Worm (Caenorhabditis elegans) whole organism, L4 larva: ENCODE results near the gene vab-23.

ENCODE experiments used
- F26F4.8 ChIP-seq: fragments of 200-800 bp; sonication (Bioruptor generic); conservative IDR thresholded peaks from 2 replicates; pipeline ENCODE4 v1.3.6; 2022; ENCODE audit warnings: missing genetic modification characterization, missing compliant biosample characterization
- F49E8.2 ChIP-seq: sonication (generic microtip); optimal IDR thresholded peaks from 2 replicates; lab custom pipeline; 2016; ENCODE audit warnings: missing compliant biosample characterization, mild to moderate bottlenecking, missing genetic modification characterization, borderline replicate concordance
- R02D3.7 ChIP-seq: fragments of 150-350 bp; sonication (generic microtip); optimal IDR thresholded peaks from 3 replicates; lab custom pipeline; 2014; ENCODE audit warnings: missing biosample characterization, missing genetic modification characterization
- T20F7.1 ChIP-seq: fragments of 200-800 bp; sonication (Bioruptor generic); optimal IDR thresholded peaks from 2 replicates; lab custom pipeline; 2018; ENCODE audit warnings: mild to moderate bottlenecking, missing genetic modification characterization, missing compliant biosample characterization
- Y75B8A.6 ChIP-seq: fragments of 200-800 bp; sonication (Bioruptor generic); IDR thresholded peaks from 2 replicates; pipeline ENCODE4 v1.3.6; 2022; ENCODE audit warnings: missing genetic modification reagents, missing genetic modification characterization, missing compliant biosample characterization
- ZK337.2 ChIP-seq: fragments of 200-800 bp; sonication (Bioruptor generic); IDR thresholded peaks from 2 replicates; pipeline ENCODE4 v1.3.6; 2022; ENCODE audit warnings: missing genetic modification reagents, missing genetic modification characterization, missing compliant biosample characterization
- aha-1 ChIP-seq: fragments of 150-350 bp; peaks from one replicate; lab custom pipeline; 2014; ENCODE audit warnings: missing biosample characterization, missing genetic modification characterization
- ama-1 ChIP-seq: fragments of 150-350 bp; optimal IDR thresholded peaks from 2 replicates; lab custom pipeline; 2014; ENCODE audit warnings: inconsistent platforms, mixed read lengths
- attf-4 ChIP-seq: sonication (generic microtip); optimal IDR thresholded peaks from 3 replicates; lab custom pipeline; 2017; ENCODE audit warnings: missing biosample characterization, missing genetic modification characterization
- ceh-20 ChIP-seq: fragments of 200-800 bp; sonication (Bioruptor generic); IDR thresholded peaks from 2 replicates; pipeline ENCODE4 v1.3.6; 2022; ENCODE audit warnings: missing genetic modification reagents, missing genetic modification characterization, missing compliant biosample characterization
- ceh-62 ChIP-seq: sonication (generic microtip); optimal IDR thresholded peaks from 2 replicates; lab custom pipeline; 2017; ENCODE audit warnings: missing biosample characterization, missing genetic modification characterization
- ctbp-1 ChIP-seq: fragments of 200-800 bp; sonication (Bioruptor generic); IDR thresholded peaks from 2 replicates; pipeline ENCODE4 v1.3.6; 2022; ENCODE audit warnings: missing genetic modification reagents, missing genetic modification characterization, missing compliant biosample characterization
- dmd-6 ChIP-seq: fragments of 200-800 bp; sonication (Bioruptor generic); IDR thresholded peaks from 2 replicates; pipeline ENCODE4 v1.3.6; 2022; ENCODE audit warnings: missing genetic modification reagents, missing genetic modification characterization, missing compliant biosample characterization
- dmd-9 ChIP-seq: fragments of 200-800 bp; sonication (Bioruptor generic); IDR thresholded peaks from 2 replicates; pipeline ENCODE4 v1.3.6; 2022; ENCODE audit warnings: missing genetic modification reagents, missing genetic modification characterization, missing compliant biosample characterization
- dpl-1 ChIP-seq: fragments of 150-350 bp; optimal IDR thresholded peaks from 2 replicates; lab custom pipeline; 2014; ENCODE audit warnings: missing biosample characterization, missing genetic modification reagents, missing genetic modification characterization
- egl-27 ChIP-seq: sonication (generic microtip); optimal IDR thresholded peaks from 3 replicates; lab custom pipeline; 2017; ENCODE audit warnings: missing biosample characterization, missing genetic modification reagents, missing genetic modification characterization
- egl-43 ChIP-seq: fragments of 200-800 bp; sonication (Bioruptor generic); IDR thresholded peaks from 2 replicates; pipeline ENCODE4 v1.3.6; 2022; ENCODE audit warnings: missing genetic modification reagents, missing genetic modification characterization, missing compliant biosample characterization
- fkh-10 ChIP-seq: fragments of 150-350 bp; optimal IDR thresholded peaks from 2 replicates; lab custom pipeline; 2014; ENCODE audit warnings: missing biosample characterization, missing genetic modification reagents, missing genetic modification characterization
- fos-1 ChIP-seq: fragments of 150-350 bp; optimal IDR thresholded peaks from 2 replicates; lab custom pipeline; 2014; ENCODE audit warnings: missing biosample characterization, missing genetic modification characterization
- gei-8 ChIP-seq: fragments of 200-800 bp; sonication (Bioruptor generic); optimal IDR thresholded peaks from 2 replicates; lab custom pipeline; 2018; ENCODE audit warnings: mild to moderate bottlenecking, missing genetic modification characterization, missing compliant biosample characterization
- hif-1 ChIP-seq, 2 experiments: sonication (generic microtip); optimal IDR thresholded peaks; 2 replicates each; lab custom pipeline; 2016 to 2017; ENCODE audit warnings: missing compliant biosample characterization in 2 of 2, missing genetic modification characterization in 2 of 2, missing genetic modification reagents in 2 of 2, missing genotype in 2 of 2, mild to moderate bottlenecking in 1 of 2
- hlh-11 ChIP-seq: fragments of 200-800 bp; sonication (Bioruptor generic); optimal IDR thresholded peaks from 2 replicates; lab custom pipeline; 2018; ENCODE audit warnings: mild to moderate bottlenecking, missing genetic modification characterization, missing compliant biosample characterization
- hmg-1.1 ChIP-seq: fragments of 200-800 bp; sonication (Bioruptor generic); IDR thresholded peaks from 2 replicates; pipeline ENCODE4 v1.3.6; 2022; ENCODE audit warnings: missing genetic modification reagents, missing genetic modification characterization, missing compliant biosample characterization
- lim-7 ChIP-seq: fragments of 200-800 bp; sonication (Bioruptor generic); IDR thresholded peaks from 2 replicates; pipeline ENCODE4 v1.3.6; 2022; ENCODE audit warnings: missing genetic modification characterization, missing compliant biosample characterization
- lin-13 ChIP-seq: fragments of 150-350 bp; optimal IDR thresholded peaks from 2 replicates; lab custom pipeline; 2014; ENCODE audit warnings: missing biosample characterization, missing genetic modification reagents, missing genetic modification characterization
- lin-15B ChIP-seq: fragments of 150-350 bp; sonication (generic microtip); optimal IDR thresholded peaks from 3 replicates; lab custom pipeline; 2014; ENCODE audit warnings: missing biosample characterization, missing genetic modification characterization
- lin-29 ChIP-seq: fragments of 200-800 bp; sonication (Bioruptor generic); IDR thresholded peaks from 2 replicates; pipeline ENCODE4 v1.3.6; 2022; ENCODE audit warnings: missing genetic modification reagents, missing genetic modification characterization, missing compliant biosample characterization
- lir-3 ChIP-seq: sonication (generic microtip); optimal IDR thresholded peaks from 2 replicates; lab custom pipeline; 2016; ENCODE audit warnings: mild to moderate bottlenecking, missing genetic modification characterization, missing compliant biosample characterization
- mep-1 ChIP-seq: fragments of 150-350 bp; sonication (generic microtip); optimal IDR thresholded peaks from 3 replicates; lab custom pipeline; 2014; ENCODE audit warnings: missing biosample characterization, missing genetic modification characterization
- mxl-3 ChIP-seq: fragments of 200-800 bp; sonication (Bioruptor generic); optimal IDR thresholded peaks from 2 replicates; lab custom pipeline; 2018; ENCODE audit warnings: mild to moderate bottlenecking, missing genetic modification characterization, missing compliant biosample characterization
- nhr-28 ChIP-seq: fragments of 150-350 bp; optimal IDR thresholded peaks from 2 replicates; lab custom pipeline; 2014; ENCODE audit warnings: missing biosample characterization, missing genetic modification characterization
- nhr-48 ChIP-seq: sonication (generic microtip); optimal IDR thresholded peaks from 2 replicates; lab custom pipeline; 2016; ENCODE audit warnings: mild to moderate bottlenecking, missing genetic modification characterization, missing compliant biosample characterization
- nhr-76 ChIP-seq: fragments of 150-350 bp; optimal IDR thresholded peaks from 2 replicates; lab custom pipeline; 2014; ENCODE audit warnings: missing biosample characterization, missing genetic modification characterization
- pha-4 ChIP-seq, 2 experiments: fragments of 150-350 bp in 1 of 2; fragments of 200-800 bp in 1 of 2; sonication (Bioruptor generic) in 1 of 2; IDR thresholded peaks in 1 of 2; optimal IDR thresholded peaks in 1 of 2; 2 replicates each; pipeline versions ENCODE4 v1.3.6 to Lab custom; 2014 to 2022; ENCODE audit warnings: missing genetic modification characterization in 2 of 2, missing genetic modification reagents in 2 of 2, missing biosample characterization in 1 of 2, missing compliant biosample characterization in 1 of 2
- pqm-1 ChIP-seq: sonication (generic microtip); optimal IDR thresholded peaks from 2 replicates; lab custom pipeline; 2017; ENCODE audit warnings: missing biosample characterization, missing genetic modification characterization
- skn-1 ChIP-seq: fragments of 150-350 bp; optimal IDR thresholded peaks from 2 replicates; lab custom pipeline; 2014; ENCODE audit warnings: missing biosample characterization, missing genetic modification characterization
- tag-97 ChIP-seq: fragments of 200-800 bp; sonication (Bioruptor generic); IDR thresholded peaks from 2 replicates; pipeline ENCODE4 v1.3.6; 2022; ENCODE audit warnings: missing genetic modification characterization, missing compliant biosample characterization
- tra-1 ChIP-seq: fragments of 200-800 bp; sonication (Bioruptor generic); IDR thresholded peaks from 2 replicates; pipeline ENCODE4 v1.3.6; 2022; ENCODE audit warnings: missing genetic modification reagents, missing genetic modification characterization, missing compliant biosample characterization
- unc-62 ChIP-seq, 3 experiments: fragments of 150-350 bp in 1 of 3; sonication (generic microtip); optimal IDR thresholded peaks in 2 of 3; peaks in 1 of 3; 1 replicate in 1 of 3; 2 replicates in 2 of 3; lab custom pipeline; 2014 to 2017; ENCODE audit warnings: missing biosample characterization in 3 of 3, missing genetic modification characterization in 3 of 3, missing genetic modification reagents in 3 of 3, missing genotype in 1 of 3
- vab-7 ChIP-seq: fragments of 200-800 bp; sonication (Bioruptor generic); IDR thresholded peaks from 2 replicates; pipeline ENCODE4 v1.3.6; 2022; ENCODE audit warnings: missing genetic modification reagents, missing genetic modification characterization, missing compliant biosample characterization
- zfp-2 ChIP-seq: sonication (generic microtip); optimal IDR thresholded peaks from 2 replicates; lab custom pipeline; 2016; ENCODE audit warnings: mild to moderate bottlenecking, missing genetic modification characterization, missing compliant biosample characterization
- zip-2 ChIP-seq: fragments of 150-350 bp; optimal IDR thresholded peaks from 2 replicates; lab custom pipeline; 2014; ENCODE audit warnings: missing biosample characterization, missing genetic modification characterization

vab-23 gene

ce11 chrII:11901110-11901509 lies at the start of gene vab-23:
vab-23 (minus strand) TSS chrII:11901210.
- TF ChIP-seq fkh-10 (GFP tag; lab: Kevin White, UChicago) (no peak), dmd-6 (no peak), lin-15B (tag; lab: Kevin White, UChicago) (no peak), nhr-76 (tag; lab: Kevin White, UChicago) (no peak), vab-7 (GFP tag; lab: Robert Waterston, UW) (no peak), pha-4 (GFP tag; IDR thresholded peaks at IDR 0.05; lab: Robert Waterston, UW) (no peak), pha-4 (tag; optimal IDR thresholded peaks at IDR 0.05; lab: Kevin White, UChicago) (no peak), R02D3.7 (tag; lab: Kevin White, UChicago) (no peak), ctbp-1 (GFP tag; lab: Robert Waterston, UW) (no peak), egl-43 (GFP tag; lab: Robert Waterston, UW) (no peak), F49E8.2 (tag; lab: Kevin White, UChicago) (no peak), egl-27 (tag; lab: Kevin White, UChicago) (no peak), aha-1 (no peak), hmg-1.1 (GFP tag; lab: Robert Waterston, UW) (no peak), ceh-62 (no peak), lin-29 (no peak)

- no peak for TF ChIP-seq ama-1 (lab: Kevin White, UChicago)
- TF ChIP-seq attf-4: no peak
- TF ChIP-seq dpl-1 (GFP tag; lab: Kevin White, UChicago): no peak
- no peak for TF ChIP-seq ceh-20 (GFP tag; lab: Robert Waterston, UW)
- TF ChIP-seq Y75B8A.6 (GFP tag; lab: Robert Waterston, UW): no peak
- no peak for TF ChIP-seq zfp-2 (tag; lab: Kevin White, UChicago)
These were observed 47.4 kb upstream of the vab-23 start, which contains the start of gene W03C9.8 for ce11 chrII:11948459-11948858. W03C9.8 (plus strand) TSS chrII:11948759.

- TF ChIP-seq hmg-1.1 (GFP tag; lab: Robert Waterston, UW) (no peak), T20F7.1 (GFP tag; lab: Kevin White, UChicago) (no peak), pqm-1 (tag; lab: Kevin White, UChicago) (peak; percentile 71), dmd-9 (GFP tag; lab: Robert Waterston, UW) (no peak), tag-97 (GFP tag; lab: Robert Waterston, UW) (no peak), lim-7 (GFP tag; lab: Robert Waterston, UW) (no peak), egl-27 (tag; lab: Kevin White, UChicago) (no peak), nhr-28 (peak; percentile 6), dmd-6 (peak; percentile 18; the same call in 1 of the 2 replicates), hlh-11 (peak; percentile 20), lin-13 (GFP tag; lab: Kevin White, UChicago) (no peak), Y75B8A.6 (GFP tag; lab: Robert Waterston, UW) (no peak), tra-1 (GFP tag; lab: Robert Waterston, UW) (0 out of 2 replicates have a peak, but pooled peaks have one; percentile 39)
These were observed 35.4 kb upstream of the vab-23 start for ce11 chrII:11936393-11936792.

DNA sequence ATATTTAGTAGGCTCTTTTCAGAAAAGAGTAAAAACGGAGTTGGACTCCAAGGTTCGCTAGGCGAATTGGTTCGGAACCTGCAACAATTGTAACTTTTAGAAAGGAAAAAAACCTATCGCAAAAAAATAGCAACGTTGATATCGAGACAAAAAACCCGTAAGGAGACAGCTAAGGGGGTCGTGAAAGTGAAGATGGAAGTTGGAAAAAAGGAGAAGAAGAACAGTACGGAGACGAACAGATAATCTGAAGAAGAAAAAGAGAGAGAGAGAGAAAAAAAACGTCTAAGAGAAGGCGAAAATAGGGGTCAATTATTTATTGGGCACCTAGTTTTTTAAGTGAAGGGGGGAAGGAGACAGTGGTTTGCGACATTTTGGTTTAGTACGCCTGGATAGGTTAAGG lies 34.3 kb upstream of the vab-23 start, which contains the start of gene lin-29:
TSS of gene lin-29 (minus strand) at position 78 of the 400 bp plus-strand sequence.
- peak in 1 of 2 experiments; percentile 66 for TF ChIP-seq unc-62 (GFP tag; optimal IDR thresholded peaks at IDR 0.05 in 1 of 2; lab: Kevin White, UChicago)
- no peak for TF ChIP-seq unc-62 (tag; optimal IDR thresholded peaks at IDR 0.05; lab: Kevin White, UChicago)
- TF ChIP-seq mep-1 (tag; lab: Kevin White, UChicago): no peak

DNA sequence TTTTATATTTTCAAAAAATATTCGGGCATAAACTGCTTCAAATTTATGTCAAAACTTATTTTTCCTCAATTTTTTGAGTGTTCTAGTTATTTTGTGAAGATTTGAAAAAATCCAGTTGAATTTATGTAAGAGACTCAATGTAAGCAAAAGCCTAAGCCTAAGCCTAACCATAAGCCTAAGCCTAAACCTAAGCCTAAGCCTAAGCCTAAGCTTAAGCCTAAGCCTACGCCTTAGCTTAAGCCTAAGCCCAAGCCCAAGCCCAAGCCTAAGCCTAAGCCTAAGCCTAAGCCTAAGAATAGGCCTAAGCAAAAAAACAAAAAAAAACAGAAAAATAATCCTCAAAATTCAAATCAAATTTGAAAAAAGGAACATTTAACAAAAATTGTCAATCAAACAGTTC lies 29.1 kb upstream of the vab-23 start:
- no peak for TF ChIP-seq gei-8
- no peak for TF ChIP-seq zip-2 (tag; lab: Kevin White, UChicago)
- TF ChIP-seq mxl-3: no peak
- no peak for TF ChIP-seq fos-1 (tag; lab: Kevin White, UChicago)
- TF ChIP-seq tra-1 (GFP tag; lab: Robert Waterston, UW): no peak
- TF ChIP-seq ZK337.2 (GFP tag; lab: Robert Waterston, UW): no peak
- no peak for TF ChIP-seq lir-3 (tag; lab: Kevin White, UChicago)
- no peak for TF ChIP-seq egl-27 (tag; lab: Kevin White, UChicago)
- TF ChIP-seq pha-4 (GFP tag; IDR thresholded peaks at IDR 0.05; lab: Robert Waterston, UW): no peak
- TF ChIP-seq pha-4 (tag; optimal IDR thresholded peaks at IDR 0.05; lab: Kevin White, UChicago): no peak
- TF ChIP-seq lin-15B (tag; lab: Kevin White, UChicago): no peak
- TF ChIP-seq skn-1 (tag; lab: Kevin White, UChicago): no peak
- TF ChIP-seq F26F4.8 (GFP tag; lab: Robert Waterston, UW): no peak
- no peak for TF ChIP-seq hif-1 (tag; optimal IDR thresholded peaks at IDR 0.05; lab: Kevin White, UChicago)
- TF ChIP-seq nhr-48 (tag; lab: Kevin White, UChicago): no peak
- no peak for TF ChIP-seq lim-7 (GFP tag; lab: Robert Waterston, UW)
- TF ChIP-seq Y75B8A.6 (GFP tag; lab: Robert Waterston, UW): no peak
- TF ChIP-seq, all 104 proteins: peak for 0
